Worm (Caenorhabditis elegans): ENCODE data around the gene ztf-14.

- TF ChIP-seq lin-32 (GFP tag; optimal IDR thresholded peaks at IDR 0.05) = no peak
- TF ChIP-seq snpc-4 (tag; optimal IDR thresholded peaks at IDR 0.05) = no peak
- no peak for TF ChIP-seq elt-3 (tag; optimal IDR thresholded peaks at IDR 0.05)
- no peak for TF ChIP-seq elt-1 (tag; optimal IDR thresholded peaks at IDR 0.05; ENCODE audit: borderline replicate concordance, insufficient read depth)
- no peak for TF ChIP-seq lin-13 (tag; optimal IDR thresholded peaks at IDR 0.05)
- no peak for TF ChIP-seq lsy-2 (tag; optimal IDR thresholded peaks at IDR 0.05)
- TF ChIP-seq mab-5 (tag; optimal IDR thresholded peaks at IDR 0.05) = no peak
- no peak for TF ChIP-seq ztf-11 (tag; optimal IDR thresholded peaks at IDR 0.05)
- no peak for TF ChIP-seq hlh-1 (tag; optimal IDR thresholded peaks at IDR 0.05)
- TF ChIP-seq unc-39 (tag; optimal IDR thresholded peaks at IDR 0.05) = no peak
- TF ChIP-seq nhr-76 (tag; optimal IDR thresholded peaks at IDR 0.05) = no peak
- TF ChIP-seq nhr-28 (tag; optimal IDR thresholded peaks at IDR 0.05) = no peak
- no peak for TF ChIP-seq M03D4.4 (tag; optimal IDR thresholded peaks at IDR 0.05)
- TF ChIP-seq pha-4 (tag; optimal IDR thresholded peaks at IDR 0.05) = no peak
Observed at ce11 chrX:14490486-14490885, 5.4 kb upstream of the ztf-14 start.
